Fruit fly (Drosophila melanogaster) whole organism, pupa: Measurements from ENCODE around the gene Ge-1.
A peak's percentile ranks its signal among the peaks of the same experiment; 100 is the strongest.

Source experiments
- CG10348 ChIP-seq: fragments of 200-800 bp; sonication (Bioruptor generic); IDR thresholded peaks from 2 replicates; pipeline ENCODE4 v1.3.6; 2022; ENCODE audit warnings: missing biosample characterization, missing genetic modification characterization
- CG12605 ChIP-seq: fragments of 200-800 bp; sonication (Bioruptor generic); IDR thresholded peaks from 2 replicates; pipeline ENCODE4 v1.3.6; 2022; ENCODE audit warnings: missing biosample characterization, missing genetic modification characterization
- CG13204 ChIP-seq: fragments of 200-800 bp; sonication (Bioruptor generic); optimal IDR thresholded peaks from 2 replicates; lab custom pipeline; 2018; ENCODE audit warnings: missing biosample characterization, mild to moderate bottlenecking, missing genetic modification characterization, moderate library complexity
- CG14655 ChIP-seq: fragments of 200-800 bp; sonication (Bioruptor generic); optimal IDR thresholded peaks from 3 replicates; lab custom pipeline; 2017; ENCODE audit warnings: mild to moderate bottlenecking, missing biosample characterization, missing genetic modification reagents, missing genetic modification characterization
- CG15710 ChIP-seq: fragments of 200-800 bp; sonication (Bioruptor generic); optimal IDR thresholded peaks from 2 replicates; lab custom pipeline; 2018; ENCODE audit warnings: missing biosample characterization, mild to moderate bottlenecking, missing genetic modification characterization, moderate library complexity
- CG17806 ChIP-seq: fragments of 200-800 bp; sonication (Bioruptor generic); optimal IDR thresholded peaks from 2 replicates; lab custom pipeline; 2018; ENCODE audit warnings: missing biosample characterization, mild to moderate bottlenecking, missing genetic modification characterization, moderate library complexity
- CG32121 ChIP-seq: fragments of 200-800 bp; sonication (Bioruptor generic); IDR thresholded peaks from 2 replicates; pipeline ENCODE4 v1.3.6; 2022; ENCODE audit warnings: missing biosample characterization, missing genetic modification characterization
- CG34367 ChIP-seq: fragments of 200-800 bp; sonication (Bioruptor generic); optimal IDR thresholded peaks from 2 replicates; lab custom pipeline; 2018; ENCODE audit warnings: missing biosample characterization, mild to moderate bottlenecking, missing genetic modification characterization
- CG4496 ChIP-seq: fragments of 200-800 bp; sonication (Bioruptor generic); IDR thresholded peaks from 3 replicates; pipeline ENCODE4 v1.3.6; 2022; ENCODE audit warnings: missing biosample characterization, missing genetic modification characterization
- CG8159 ChIP-seq: fragments of 200-800 bp; sonication (Bioruptor generic); optimal IDR thresholded peaks from 3 replicates; lab custom pipeline; 2018; ENCODE audit warnings: missing biosample characterization, mild to moderate bottlenecking, missing genetic modification characterization, moderate library complexity
- CG8301 ChIP-seq: fragments of 200-800 bp; sonication (Bioruptor generic); optimal IDR thresholded peaks from 2 replicates; lab custom pipeline; 2018; ENCODE audit warnings: missing biosample characterization, mild to moderate bottlenecking, missing genetic modification characterization
- CG9948 ChIP-seq: fragments of 200-800 bp; sonication (Bioruptor generic); optimal IDR thresholded peaks from 2 replicates; lab custom pipeline; 2018; ENCODE audit warnings: missing biosample characterization, mild to moderate bottlenecking, missing genetic modification characterization, moderate library complexity
- D1 ChIP-seq: fragments of 200-800 bp; sonication (Bioruptor generic); optimal IDR thresholded peaks from 2 replicates; lab custom pipeline; 2018; ENCODE audit warnings: missing biosample characterization, mild to moderate bottlenecking, missing genetic modification characterization, moderate library complexity
- EcR ChIP-seq: fragments of 200-800 bp; sonication (Bioruptor generic); optimal IDR thresholded peaks from 3 replicates; lab custom pipeline; 2019; ENCODE audit warnings: missing biosample characterization, missing genetic modification characterization, mild to moderate bottlenecking, moderate library complexity, missing genetic modification reagents
- Ets98B ChIP-seq: fragments of 200-800 bp; sonication (Bioruptor generic); IDR thresholded peaks from 2 replicates; pipeline ENCODE4 v1.3.6; 2022; ENCODE audit warnings: missing biosample characterization, missing genetic modification characterization
- Pif1A ChIP-seq: fragments of 200-800 bp; sonication (Bioruptor generic); optimal IDR thresholded peaks from 3 replicates; lab custom pipeline; 2016; ENCODE audit warnings: missing biosample characterization, missing genetic modification characterization
- Pif1B ChIP-seq: fragments of 200-800 bp; sonication (Bioruptor generic); optimal IDR thresholded peaks from 3 replicates; lab custom pipeline; 2016; ENCODE audit warnings: missing biosample characterization, missing genetic modification characterization
- Snoo ChIP-seq: fragments of 200-800 bp; sonication (Bioruptor generic); optimal IDR thresholded peaks from 3 replicates; lab custom pipeline; 2017; ENCODE audit warnings: missing biosample characterization, mild to moderate bottlenecking, missing genetic modification characterization, inconsistent platforms
- fd96Ca ChIP-seq: fragments of 200-800 bp; sonication (Bioruptor generic); IDR thresholded peaks from 3 replicates; pipeline ENCODE4 v1.3.6; 2022; ENCODE audit warnings: missing biosample characterization, missing genetic modification characterization
- gl ChIP-seq: fragments of 200-800 bp; sonication (Bioruptor generic); optimal IDR thresholded peaks from 2 replicates; lab custom pipeline; 2018; ENCODE audit warnings: missing biosample characterization, mild to moderate bottlenecking, missing genetic modification characterization
- rn ChIP-seq: fragments of 200-800 bp; sonication (Bioruptor generic); IDR thresholded peaks from 2 replicates; pipeline ENCODE4 v1.3.6; 2022; ENCODE audit warnings: missing biosample characterization, missing genetic modification characterization

The Ge-1 gene

DNA sequence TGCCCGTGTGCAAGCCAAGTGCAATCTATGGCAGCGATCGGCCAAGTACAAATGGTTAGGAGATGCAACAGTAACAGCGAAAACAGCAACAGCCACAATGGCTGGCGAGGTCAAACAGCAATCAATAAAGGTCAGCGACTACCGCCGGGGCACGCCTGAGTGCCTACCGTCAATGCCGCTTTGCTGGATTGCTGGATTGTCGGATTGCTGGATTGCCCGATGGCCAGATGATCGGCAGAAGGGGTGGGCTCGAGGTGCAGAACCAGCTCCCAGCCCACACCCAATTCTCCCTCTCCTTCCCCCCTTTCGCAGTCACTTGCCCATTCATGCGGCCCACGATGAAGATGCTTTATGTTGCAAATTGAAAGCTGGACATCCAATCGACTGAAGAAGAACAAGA lies 31.8 kb downstream of the Ge-1 start:
- TF ChIP-seq Snoo (tag; lab: Kevin White, UChicago), result no peak
- TF ChIP-seq CG12605 (GFP tag; lab: Robert Waterston, UW), result no peak
- TF ChIP-seq CG32121 (GFP tag; lab: Robert Waterston, UW), result no peak
- peak; percentile 37 for TF ChIP-seq EcR
- TF ChIP-seq gl (tag; lab: Kevin White, UChicago), result no peak
- TF ChIP-seq CG8159 (tag; lab: Kevin White, UChicago), result no peak
- no peak for TF ChIP-seq CG9948
- TF ChIP-seq CG8301 (tag; lab: Kevin White, UChicago), result no peak
- TF ChIP-seq fd96Ca, result 0 out of 3 replicates have a peak, but pooled peaks have one; percentile 5
- TF ChIP-seq CG17806, result no peak
- TF ChIP-seq Pif1A (GFP tag; lab: Kevin White, UChicago), result no peak
- no peak for TF ChIP-seq rn (GFP tag; lab: Robert Waterston, UW)
- TF ChIP-seq CG4496, result no peak
- peak; percentile 65 for TF ChIP-seq CG13204 (GFP tag; lab: Kevin White, UChicago)
- no peak for TF ChIP-seq Ets98B (GFP tag; lab: Robert Waterston, UW)

DNA sequence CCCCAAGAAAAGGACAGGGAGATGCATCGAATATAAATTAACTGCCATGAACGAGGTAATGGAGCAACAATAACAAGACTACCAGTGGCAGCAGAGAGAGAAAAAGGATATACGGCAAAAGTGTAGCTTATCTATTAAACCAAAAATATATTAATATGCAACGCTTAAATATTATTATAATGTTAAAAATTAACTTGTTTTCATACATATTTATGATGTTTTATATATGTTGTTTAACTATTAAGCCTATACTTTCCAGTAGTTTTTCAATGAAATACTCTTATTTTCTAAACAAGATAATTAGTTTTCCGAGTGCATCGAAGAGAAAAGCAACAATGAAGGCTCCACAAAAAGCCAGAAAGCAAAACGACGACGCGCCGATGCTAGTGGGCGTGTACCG lies 32.2 kb downstream of the Ge-1 start:
- TF ChIP-seq CG17806, result peak; percentile 59
- peak; percentile 23; the same call in 1 of the 2 replicates for TF ChIP-seq CG12605 (GFP tag; lab: Robert Waterston, UW)
- TF ChIP-seq EcR, result no peak
- peak; percentile 43 for TF ChIP-seq CG9948
- TF ChIP-seq CG34367 (tag; lab: Kevin White, UChicago), result peak; percentile 32
- TF ChIP-seq CG8159 (tag; lab: Kevin White, UChicago), result peak; percentile 67
- peak; percentile 37 for TF ChIP-seq CG8301 (tag; lab: Kevin White, UChicago)
- TF ChIP-seq CG14655, result peak; percentile 46
- TF ChIP-seq D1 (tag; lab: Kevin White, UChicago), result peak; percentile 33
- TF ChIP-seq Snoo (tag; lab: Kevin White, UChicago), result no peak
- peak; percentile 59 for TF ChIP-seq CG15710 (tag; lab: Kevin White, UChicago)
- TF ChIP-seq CG32121 (GFP tag; lab: Robert Waterston, UW), result no peak
- TF ChIP-seq gl (tag; lab: Kevin White, UChicago), result no peak

DNA sequence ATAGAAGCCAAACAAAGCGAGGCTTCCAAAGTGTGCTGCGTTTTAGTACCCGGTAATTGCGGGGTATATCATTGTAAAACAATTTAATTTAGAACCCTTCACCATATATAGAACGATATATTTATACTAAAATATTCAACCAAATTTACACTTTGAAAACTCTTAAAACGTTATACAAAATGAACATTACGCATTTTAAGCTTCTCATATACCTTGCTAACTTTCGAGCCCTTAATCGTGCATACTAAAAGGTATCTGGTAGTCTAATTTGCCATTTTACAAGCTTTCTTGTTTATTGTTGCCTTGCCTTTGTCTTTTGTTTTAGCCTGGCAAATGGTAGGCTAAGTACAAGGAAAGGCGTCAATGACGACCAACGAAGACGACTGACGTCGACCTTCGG lies 32.7 kb downstream of the Ge-1 start:
- TF ChIP-seq rn (GFP tag; lab: Robert Waterston, UW), result no peak
- no peak for TF ChIP-seq gl (tag; lab: Kevin White, UChicago)
- TF ChIP-seq CG9948, result no peak
- no peak for TF ChIP-seq Snoo (tag; lab: Kevin White, UChicago)
- no peak for TF ChIP-seq CG4496
- TF ChIP-seq CG12605 (GFP tag; lab: Robert Waterston, UW), result no peak
- no peak for TF ChIP-seq CG10348 (GFP tag; lab: Robert Waterston, UW)
- TF ChIP-seq Pif1B, result peak; percentile 13

DNA sequence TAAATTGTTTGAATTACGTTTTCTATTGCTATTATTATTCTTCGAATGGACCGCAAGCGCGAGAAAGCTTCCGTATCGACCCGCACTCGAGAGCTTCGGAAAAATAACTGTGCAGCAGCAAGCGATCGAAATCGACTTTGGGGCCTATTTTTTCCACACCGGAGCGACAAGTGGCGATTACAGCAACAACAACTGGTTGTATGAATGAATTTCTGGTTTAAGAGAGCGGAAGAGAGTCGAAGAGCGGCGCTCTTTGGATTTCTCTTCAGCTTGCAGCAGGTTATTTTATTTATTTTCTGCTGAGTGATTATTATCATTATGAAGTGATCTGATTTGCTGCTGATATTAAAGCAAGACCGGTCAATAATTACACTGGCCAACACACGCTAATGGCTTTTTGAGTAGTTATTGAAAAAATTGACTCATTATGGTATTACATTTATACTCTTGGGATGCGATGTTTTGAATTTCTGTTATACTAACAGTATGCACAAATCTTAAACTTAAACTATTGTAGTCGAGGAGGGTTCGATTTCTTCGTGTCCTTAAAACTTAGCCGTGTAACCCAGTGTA lies 33.7 kb downstream of the Ge-1 start, which contains the start of gene Samuel:
TSS of gene Samuel (minus strand) at position 112 of the 573 bp plus-strand sequence.
- TF ChIP-seq fd96Ca, result no peak; the same call in 2 of the 3 replicates
- peak; percentile 54 for TF ChIP-seq CG13204 (GFP tag; lab: Kevin White, UChicago)
- peak; percentile 38 for TF ChIP-seq Snoo (tag; lab: Kevin White, UChicago)
- TF ChIP-seq CG34367 (tag; lab: Kevin White, UChicago), result peak; percentile 43
- peak; percentile 18 for TF ChIP-seq CG9948
- peak; percentile 70 for TF ChIP-seq Pif1B
- peak; percentile 59 for TF ChIP-seq CG14655
- peak; percentile 49 for TF ChIP-seq CG15710 (tag; lab: Kevin White, UChicago)
- TF ChIP-seq CG8159 (tag; lab: Kevin White, UChicago), result peak; percentile 68
- TF ChIP-seq Ets98B (GFP tag; lab: Robert Waterston, UW), result peak; percentile 73
- peak; percentile 62; the same call in 1 of the 3 replicates for TF ChIP-seq CG4496
- peak; percentile 50 for TF ChIP-seq CG8301 (tag; lab: Kevin White, UChicago)
- TF ChIP-seq CG10348 (GFP tag; lab: Robert Waterston, UW), result no peak
- TF ChIP-seq EcR, result peak; percentile 58
- peak; percentile 84 for TF ChIP-seq CG12605 (GFP tag; lab: Robert Waterston, UW)
- peak; percentile 31 for TF ChIP-seq D1 (tag; lab: Kevin White, UChicago)
- TF ChIP-seq CG32121 (GFP tag; lab: Robert Waterston, UW), result 0 out of 2 replicates have a peak, but pooled peaks have one; percentile 19
- TF ChIP-seq rn (GFP tag; lab: Robert Waterston, UW), result no peak
- peak; percentile 50 for TF ChIP-seq gl (tag; lab: Kevin White, UChicago)
- peak; percentile 58 for TF ChIP-seq Pif1A (GFP tag; lab: Kevin White, UChicago)
- TF ChIP-seq CG17806, result peak; percentile 57

DNA sequence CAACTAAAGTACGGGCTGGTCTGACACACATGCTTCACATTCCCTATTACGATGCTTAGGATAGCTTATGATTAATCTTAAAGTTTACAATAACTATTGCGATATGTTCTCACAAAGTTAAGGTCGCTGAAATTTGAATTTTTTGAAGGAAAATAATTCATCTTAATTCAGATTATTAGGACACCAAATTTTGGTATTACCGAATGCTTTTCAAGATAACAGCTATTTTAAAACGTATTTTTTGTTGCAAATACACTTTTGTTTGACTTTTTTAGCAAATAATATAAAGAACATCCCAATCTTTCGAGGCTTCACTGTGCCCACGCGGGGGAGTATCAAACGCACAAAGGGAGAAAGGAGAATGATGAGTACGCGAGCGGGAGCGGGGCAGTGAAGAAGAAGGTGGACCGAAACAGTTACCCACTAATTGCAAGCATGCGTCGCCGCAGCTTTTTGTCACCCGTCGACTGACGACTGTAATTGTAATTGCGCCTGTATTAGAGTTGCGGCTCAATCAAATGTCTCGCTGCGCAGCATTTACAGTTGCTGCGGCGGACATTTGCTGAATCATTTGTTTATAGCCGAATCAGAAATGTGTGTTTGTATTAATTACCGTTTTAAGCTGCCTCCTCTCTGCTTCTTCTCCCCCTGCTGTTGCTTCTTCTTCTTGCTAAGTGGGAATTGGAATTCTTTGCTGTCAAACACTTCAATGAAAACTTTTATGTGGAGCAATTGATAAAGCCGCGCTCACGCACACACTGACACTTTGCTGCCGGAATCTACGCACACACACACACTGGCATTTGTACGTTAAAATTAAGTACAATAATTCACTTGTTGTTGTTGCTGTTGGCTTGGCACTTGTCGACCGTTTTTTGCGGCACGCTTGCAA lies 34.5 kb downstream of the Ge-1 start:
- TF ChIP-seq Snoo (tag; lab: Kevin White, UChicago) (peak; percentile 40), CG17806 (peak; percentile 15), Ets98B (GFP tag; lab: Robert Waterston, UW) (peak; percentile 26; the same call in 1 of the 2 replicates), EcR (no peak), gl (tag; lab: Kevin White, UChicago) (no peak), CG15710 (tag; lab: Kevin White, UChicago) (peak; percentile 36), rn (GFP tag; lab: Robert Waterston, UW) (no peak), CG4496 (peak; percentile 51; the same call in 2 of the 3 replicates), Pif1A (GFP tag; lab: Kevin White, UChicago) (peak; percentile 64), CG13204 (GFP tag; lab: Kevin White, UChicago) (no peak), CG12605 (GFP tag; lab: Robert Waterston, UW) (no peak), Pif1B (no peak), CG8159 (tag; lab: Kevin White, UChicago) (peak; percentile 48), D1 (tag; lab: Kevin White, UChicago) (peak; percentile 11), CG32121 (GFP tag; lab: Robert Waterston, UW) (0 out of 2 replicates have a peak, but pooled peaks have one; percentile 55), CG10348 (GFP tag; lab: Robert Waterston, UW) (no peak), CG8301 (tag; lab: Kevin White, UChicago) (peak; percentile 36), CG34367 (tag; lab: Kevin White, UChicago) (no peak), fd96Ca (no peak), CG14655 (peak; percentile 51), CG9948 (peak; percentile 42)
- TF ChIP-seq, all 21 proteins: peak for 12
